Worm (Caenorhabditis elegans) whole organism, L2 larva: ENCODE results near the gene thn-1.

Source experiments
- C34F6.9 ChIP-seq: fragments of 150-350 bp; optimal IDR thresholded peaks from 2 replicates; lab custom pipeline; 2014; ENCODE audit warnings: missing biosample characterization, missing genetic modification characterization
- F13H6.1 ChIP-seq: sonication (generic microtip); optimal IDR thresholded peaks from 2 replicates; lab custom pipeline; 2016; ENCODE audit warnings: missing genetic modification characterization, missing compliant biosample characterization
- R02D3.7 ChIP-seq: fragments of 150-350 bp; optimal IDR thresholded peaks from 2 replicates; lab custom pipeline; 2014; ENCODE audit warnings: missing biosample characterization, missing genetic modification characterization
- ZK546.5 ChIP-seq: sonication (generic microtip); optimal IDR thresholded peaks from 2 replicates; lab custom pipeline; 2017; ENCODE audit warnings: missing biosample characterization, missing genetic modification characterization
- aly-2 ChIP-seq: fragments of 150-350 bp; optimal IDR thresholded peaks from 2 replicates; lab custom pipeline; 2014; ENCODE audit warnings: missing biosample characterization, missing genetic modification characterization
- ama-1 ChIP-seq: fragments of 150-350 bp; optimal IDR thresholded peaks from 2 replicates; lab custom pipeline; 2018; ENCODE audit warnings: inconsistent platforms
- blmp-1 ChIP-seq: sonication (generic microtip); optimal IDR thresholded peaks from 2 replicates; lab custom pipeline; 2017; ENCODE audit warnings: missing genetic modification characterization, mild to moderate bottlenecking, missing compliant biosample characterization, antibody characterized with exemption, moderate library complexity; ENCODE audit not compliant: insufficient read depth
- ceh-82 ChIP-seq: fragments of 150-350 bp; optimal IDR thresholded peaks from 2 replicates; lab custom pipeline; 2014; ENCODE audit warnings: missing biosample characterization, missing genetic modification characterization
- crh-2 ChIP-seq: sonication (generic microtip); optimal IDR thresholded peaks from 2 replicates; lab custom pipeline; 2017; ENCODE audit warnings: missing biosample characterization, missing genetic modification characterization
- dmd-4 ChIP-seq: sonication (generic microtip); optimal IDR thresholded peaks from 2 replicates; lab custom pipeline; 2017; ENCODE audit warnings: missing biosample characterization, missing genetic modification characterization
- egl-27 ChIP-seq: sonication (generic microtip); optimal IDR thresholded peaks from 3 replicates; lab custom pipeline; 2017; ENCODE audit warnings: missing biosample characterization, missing genetic modification reagents, missing genetic modification characterization
- elt-1 ChIP-seq: fragments of 150-350 bp; optimal IDR thresholded peaks from 2 replicates; lab custom pipeline; 2014; ENCODE audit warnings: missing biosample characterization, missing genetic modification characterization
- elt-3 ChIP-seq: sonication (generic microtip); optimal IDR thresholded peaks from 2 replicates; lab custom pipeline; 2017; ENCODE audit warnings: missing biosample characterization, missing genetic modification characterization
- fos-1 ChIP-seq: fragments of 150-350 bp; optimal IDR thresholded peaks from 2 replicates; lab custom pipeline; 2014; ENCODE audit warnings: missing biosample characterization, missing genetic modification characterization
- lin-11 ChIP-seq: fragments of 150-350 bp; sonication (generic microtip); optimal IDR thresholded peaks from 2 replicates; lab custom pipeline; 2014; ENCODE audit warnings: missing biosample characterization, missing genetic modification characterization, inconsistent platforms, mixed read lengths
- lin-13 ChIP-seq: fragments of 150-350 bp; optimal IDR thresholded peaks from 2 replicates; lab custom pipeline; 2014; ENCODE audit warnings: missing biosample characterization, missing genetic modification reagents, missing genetic modification characterization
- lin-39 ChIP-seq: fragments of 150-350 bp; optimal IDR thresholded peaks from 2 replicates; lab custom pipeline; 2014; ENCODE audit warnings: missing biosample characterization, missing genetic modification reagents, missing genetic modification characterization
- lsy-2 ChIP-seq, 2 experiments: fragments of 150-350 bp in 1 of 2; sonication (generic microtip) in 1 of 2; optimal IDR thresholded peaks; 2 replicates each; lab custom pipeline; 2014 to 2017; ENCODE audit warnings: missing biosample characterization in 2 of 2, missing genetic modification characterization in 2 of 2
- mab-5 ChIP-seq: fragments of 150-350 bp; optimal IDR thresholded peaks from 2 replicates; lab custom pipeline; 2014; ENCODE audit warnings: missing biosample characterization, missing genetic modification characterization
- mbf-1 ChIP-seq: sonication (generic microtip); optimal IDR thresholded peaks from 2 replicates; lab custom pipeline; 2017; ENCODE audit warnings: missing biosample characterization, missing genetic modification characterization
- nhr-11 ChIP-seq: fragments of 150-350 bp; optimal IDR thresholded peaks from 2 replicates; lab custom pipeline; 2014; ENCODE audit warnings: missing biosample characterization, missing genetic modification characterization
- nhr-12 ChIP-seq: fragments of 150-350 bp; optimal IDR thresholded peaks from 2 replicates; lab custom pipeline; 2014; ENCODE audit warnings: missing biosample characterization, missing genetic modification characterization
- nhr-129 ChIP-seq: fragments of 150-350 bp; optimal IDR thresholded peaks from 2 replicates; lab custom pipeline; 2014; ENCODE audit warnings: missing biosample characterization, missing genetic modification characterization
- nhr-21 ChIP-seq: fragments of 150-350 bp; optimal IDR thresholded peaks from 2 replicates; lab custom pipeline; 2014; ENCODE audit warnings: missing biosample characterization, missing genetic modification characterization
- nhr-23 ChIP-seq: fragments of 150-350 bp; optimal IDR thresholded peaks from 2 replicates; lab custom pipeline; 2014; ENCODE audit warnings: missing biosample characterization, missing genetic modification reagents, missing genetic modification characterization
- nhr-237 ChIP-seq: fragments of 150-350 bp; optimal IDR thresholded peaks from 2 replicates; lab custom pipeline; 2014; ENCODE audit warnings: missing biosample characterization, missing genetic modification characterization
- nhr-25 ChIP-seq: fragments of 150-350 bp; sonication (generic microtip); optimal IDR thresholded peaks from 3 replicates; lab custom pipeline; 2014; ENCODE audit warnings: missing biosample characterization, missing genetic modification characterization
- nhr-77 ChIP-seq: fragments of 150-350 bp; optimal IDR thresholded peaks from 2 replicates; lab custom pipeline; 2014; ENCODE audit warnings: missing biosample characterization, missing genetic modification characterization
- sem-4 ChIP-seq: fragments of 150-350 bp; optimal IDR thresholded peaks from 2 replicates; lab custom pipeline; 2014; ENCODE audit warnings: missing biosample characterization, missing genetic modification reagents, missing genetic modification characterization
- skn-1 ChIP-seq: sonication (generic microtip); optimal IDR thresholded peaks from 2 replicates; lab custom pipeline; 2017; ENCODE audit warnings: missing biosample characterization, missing genetic modification characterization
- sma-3 ChIP-seq: sonication (generic microtip); optimal IDR thresholded peaks from 2 replicates; lab custom pipeline; 2016; ENCODE audit warnings: missing genetic modification reagents, missing genetic modification characterization, missing compliant biosample characterization
- sma-9 ChIP-seq, 2 experiments: fragments of 150-350 bp in 1 of 2; sonication (generic microtip) in 1 of 2; optimal IDR thresholded peaks; 2 replicates each; lab custom pipeline; 2014 to 2016; ENCODE audit warnings: missing genetic modification characterization in 2 of 2, mild to moderate bottlenecking in 1 of 2, missing biosample characterization in 1 of 2, missing compliant biosample characterization in 1 of 2, missing genetic modification reagents in 1 of 2, moderate library complexity in 1 of 2
- snpc-4 ChIP-seq: fragments of 150-350 bp; optimal IDR thresholded peaks from 2 replicates; lab custom pipeline; 2014; ENCODE audit warnings: missing biosample characterization, missing genetic modification characterization
- unc-39 ChIP-seq: fragments of 150-350 bp; optimal IDR thresholded peaks from 2 replicates; lab custom pipeline; 2014; ENCODE audit warnings: missing biosample characterization, missing genetic modification characterization
- unc-55 ChIP-seq: fragments of 150-350 bp; sonication (generic microtip); optimal IDR thresholded peaks from 3 replicates; lab custom pipeline; 2014; ENCODE audit warnings: missing biosample characterization, missing genetic modification reagents, missing genetic modification characterization
- zag-1 ChIP-seq: fragments of 150-350 bp; optimal IDR thresholded peaks from 2 replicates; lab custom pipeline; 2014; ENCODE audit warnings: missing biosample characterization, missing genetic modification characterization
- ztf-11 ChIP-seq: sonication (generic microtip); optimal IDR thresholded peaks from 2 replicates; lab custom pipeline; 2017; ENCODE audit warnings: missing biosample characterization, missing genetic modification characterization
- ztf-4 ChIP-seq: fragments of 150-350 bp; optimal IDR thresholded peaks from 2 replicates; lab custom pipeline; 2014; ENCODE audit warnings: missing biosample characterization, missing genetic modification characterization

The thn-1 gene

DNA sequence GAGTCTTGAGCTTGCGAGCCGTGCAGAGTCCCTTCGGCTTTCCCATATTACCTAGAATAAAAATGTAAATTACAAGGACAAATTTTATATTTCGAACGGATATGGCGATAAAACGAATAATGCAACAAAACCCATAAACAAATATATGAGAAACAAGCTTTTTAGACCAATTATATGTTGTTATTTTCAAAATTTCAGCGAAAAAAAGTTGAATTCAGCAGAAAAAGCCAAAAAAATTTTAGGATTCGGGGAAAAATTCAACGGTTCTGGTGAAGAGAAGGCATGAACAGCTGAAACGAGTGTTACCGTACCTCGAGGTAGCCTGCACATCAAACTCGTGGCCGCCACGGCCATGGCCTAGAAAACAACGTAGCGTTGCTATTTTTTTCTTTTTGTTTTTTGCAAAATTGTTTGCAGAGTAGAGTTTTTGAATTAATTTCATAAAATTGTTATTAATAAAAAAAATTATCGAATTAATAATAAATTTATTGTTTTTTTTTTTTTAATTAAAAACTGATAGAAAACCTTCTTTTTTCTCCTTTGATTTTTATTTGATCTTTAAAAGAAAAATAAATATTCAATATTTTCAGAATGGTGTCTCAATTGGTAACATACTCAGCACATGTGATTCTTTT lies 11.2 kb downstream of the thn-1 start, which contains the start of the genes rps-23 and dpm-3 (continued):
- TF ChIP-seq ceh-82 (tag; lab: Kevin White, UChicago) (peak; percentile 90), lin-39 (tag; lab: Kevin White, UChicago) (no peak), nhr-21 (tag; lab: Kevin White, UChicago) (peak; percentile 88), snpc-4 (tag; lab: Kevin White, UChicago) (peak; percentile 79), unc-55 (peak; percentile 98), nhr-77 (tag; lab: Kevin White, UChicago) (peak; percentile 50), aly-2 (tag; lab: Kevin White, UChicago) (no peak), ztf-11 (no peak), F13H6.1 (tag; lab: Kevin White, UChicago) (peak; percentile 89), C34F6.9 (tag; lab: Kevin White, UChicago) (peak; percentile 96), nhr-12 (tag; lab: Kevin White, UChicago) (no peak), nhr-237 (tag; lab: Kevin White, UChicago) (peak; percentile 62), nhr-23 (tag; lab: Kevin White, UChicago) (no peak), unc-39 (tag; lab: Kevin White, UChicago) (no peak), mbf-1 (tag; lab: Kevin White, UChicago) (no peak)

ce11 chrIV:12396645-12397258 lies 16.9 kb downstream of the thn-1 start:
- TF ChIP-seq nhr-23 (tag; lab: Kevin White, UChicago) (no peak), blmp-1 (tag; lab: Kevin White, UChicago) (peak; percentile 77), nhr-129 (peak; percentile 89), C34F6.9 (tag; lab: Kevin White, UChicago) (peak; percentile 15), fos-1 (peak; percentile 65), sma-3 (GFP tag; lab: Kevin White, UChicago) (peak; percentile 15), lsy-2 (tag; optimal IDR thresholded peaks at IDR 0.05; lab: Kevin White, UChicago) (peak in 1 of 2 experiments; percentile 61), nhr-25 (tag; lab: Kevin White, UChicago) (peak; percentile 82), sem-4 (tag; lab: Kevin White, UChicago) (peak; percentile 60), nhr-21 (tag; lab: Kevin White, UChicago) (peak; percentile 59), elt-1 (tag; lab: Kevin White, UChicago) (no peak), ztf-4 (tag; lab: Kevin White, UChicago) (no peak), sma-9 (GFP tag; optimal IDR thresholded peaks at IDR 0.05; lab: Kevin White, UChicago) (peak; percentile 13), sma-9 (tag; optimal IDR thresholded peaks at IDR 0.05; lab: Kevin White, UChicago) (no peak)

ce11 chrIV:12398437-12398836 lies 18.6 kb downstream of the thn-1 start, which contains the start of gene acs-20:
Gene acs-20 (minus strand): TSS chrIV:12398706.
- no peak for TF ChIP-seq nhr-12 (tag; lab: Kevin White, UChicago)
- TF ChIP-seq unc-55: no peak

- TF ChIP-seq fos-1 (peak; percentile 52), nhr-129 (no peak)
These were observed 20.1 kb downstream of the thn-1 start for ce11 chrIV:12399983-12400382.

- TF ChIP-seq blmp-1 (tag; lab: Kevin White, UChicago) (peak; percentile 14), nhr-25 (tag; lab: Kevin White, UChicago) (peak; percentile 36), skn-1 (tag; lab: Kevin White, UChicago) (no peak), nhr-21 (tag; lab: Kevin White, UChicago) (peak; percentile 74), nhr-129 (peak; percentile 24)
These were observed 23.6 kb downstream of the thn-1 start for ce11 chrIV:12403440-12403839.

DNA sequence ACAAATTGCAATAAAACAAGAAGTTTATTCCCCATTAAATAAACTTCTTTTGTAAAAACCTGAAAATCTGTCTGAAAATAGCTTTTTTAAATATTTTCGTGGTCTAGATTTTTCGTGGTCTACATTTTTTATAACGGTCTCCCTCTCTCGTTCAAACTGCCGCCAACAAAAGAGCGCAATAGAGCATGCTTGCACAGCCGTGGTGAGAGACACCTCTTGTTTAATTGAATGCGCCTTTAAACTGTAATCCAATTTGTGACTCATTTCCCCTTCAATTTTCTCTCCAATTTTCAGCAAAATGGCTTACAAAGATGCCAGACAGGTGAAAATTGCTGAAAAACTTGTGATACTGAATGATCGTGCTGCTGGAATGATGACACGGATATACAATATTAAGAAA lies 24.3 kb downstream of the thn-1 start, which contains the start of gene gex-3:
gex-3 (plus strand) TSS at position 295 of the 400 bp plus-strand sequence.
- TF ChIP-seq ZK546.5 (tag; lab: Kevin White, UChicago) (peak; percentile 73), R02D3.7 (tag; lab: Kevin White, UChicago) (no peak), F13H6.1 (tag; lab: Kevin White, UChicago) (peak; percentile 48), nhr-21 (tag; lab: Kevin White, UChicago) (peak; percentile 65), nhr-25 (tag; lab: Kevin White, UChicago) (peak; percentile 71), mab-5 (peak; percentile 22), ama-1 (lab: Kevin White, UChicago) (peak; percentile 56), unc-55 (peak; percentile 97), snpc-4 (tag; lab: Kevin White, UChicago) (no peak), ztf-11 (no peak), zag-1 (tag; lab: Kevin White, UChicago) (peak; percentile 63), elt-3 (tag; lab: Kevin White, UChicago) (no peak), lin-13 (GFP tag; lab: Kevin White, UChicago) (peak; percentile 91), crh-2 (tag; lab: Kevin White, UChicago) (peak; percentile 87), nhr-11 (tag; lab: Kevin White, UChicago) (no peak), blmp-1 (tag; lab: Kevin White, UChicago) (no peak), dmd-4 (tag; lab: Kevin White, UChicago) (no peak), aly-2 (tag; lab: Kevin White, UChicago) (no peak), egl-27 (tag; lab: Kevin White, UChicago) (peak; percentile 12), skn-1 (tag; lab: Kevin White, UChicago) (no peak), ztf-4 (tag; lab: Kevin White, UChicago) (peak; percentile 64), sma-3 (GFP tag; lab: Kevin White, UChicago) (peak; percentile 64), ceh-82 (tag; lab: Kevin White, UChicago) (no peak), lin-11 (peak; percentile 79), lsy-2 (tag; optimal IDR thresholded peaks at IDR 0.05; lab: Kevin White, UChicago) (peak; percentile 78 to 95)
